Worm (Caenorhabditis elegans): ENCODE measurements around the gene T10B5.7.
"Not testable (repeated sequence)": the region's sequence is repeated elsewhere in the genome, so short reads cannot be mapped to it uniquely, and the experiment has no call there.

Gene T10B5.7

ce11 chrV:1811035-1811434, 35.0 kb upstream of the T10B5.7 start, which contains the start of gene Y46H3A.4:
Gene Y46H3A.4 (minus strand): TSS chrV:1811135.
- TF ChIP-seq tbx-37 (GFP tag; conservative IDR thresholded peaks at IDR 0.05), result no peak
- no peak for TF ChIP-seq aly-1 (tag; optimal IDR thresholded peaks at IDR 0.05)
- no peak for TF ChIP-seq scrt-1 (GFP tag; IDR thresholded peaks at IDR 0.05)
- TF ChIP-seq flt-1 (GFP tag; IDR thresholded peaks at IDR 0.05), result no peak
- no peak for TF ChIP-seq F13C5.2 (tag; optimal IDR thresholded peaks at IDR 0.05)
- no peak for TF ChIP-seq hnd-1 (tag; optimal IDR thresholded peaks at IDR 0.05)
- no peak for TF ChIP-seq pes-1 (GFP tag; IDR thresholded peaks at IDR 0.05)
- no peak for TF ChIP-seq hmbx-1 (tag; optimal IDR thresholded peaks at IDR 0.05)
- TF ChIP-seq B0310.2 (tag; optimal IDR thresholded peaks at IDR 0.05), result no peak
- TF ChIP-seq hmg-4 (GFP tag; optimal IDR thresholded peaks at IDR 0.05), result no peak
- no peak for TF ChIP-seq ets-7 (tag; optimal IDR thresholded peaks at IDR 0.05)
- no peak for TF ChIP-seq ceh-36 (tag; optimal IDR thresholded peaks at IDR 0.05)
- TF ChIP-seq ceh-13 (GFP tag; optimal IDR thresholded peaks at IDR 0.05), result no peak
- TF ChIP-seq sea-1 (GFP tag; conservative IDR thresholded peaks at IDR 0.05), result no peak
- TF ChIP-seq tra-4 (tag; optimal IDR thresholded peaks at IDR 0.05), result no peak
- no peak for TF ChIP-seq tbx-11 (GFP tag; IDR thresholded peaks at IDR 0.05)

- not testable (repeated sequence) for TF ChIP-seq tbx-37 (GFP tag; conservative IDR thresholded peaks at IDR 0.05); B0310.2 (tag; optimal IDR thresholded peaks at IDR 0.05); ama-1 (optimal IDR thresholded peaks at IDR 0.05)
These were observed 31.2 kb upstream of the T10B5.7 start, which contains the start of gene Y46H3A.5 for ce11 chrV:1814784-1815183. Gene Y46H3A.5 (minus strand): TSS chrV:1814884.

ce11 chrV:1820016-1820415, 26.0 kb upstream of the T10B5.7 start:
- no peak for TF ChIP-seq tbx-11 (GFP tag; IDR thresholded peaks at IDR 0.05)
- no peak for TF ChIP-seq tbx-37 (GFP tag; conservative IDR thresholded peaks at IDR 0.05)
- TF ChIP-seq flt-1 (GFP tag; IDR thresholded peaks at IDR 0.05), result no peak
- TF ChIP-seq ceh-36 (tag; optimal IDR thresholded peaks at IDR 0.05), result no peak
- no peak for TF ChIP-seq sea-1 (GFP tag; conservative IDR thresholded peaks at IDR 0.05)

ce11 chrV:1820749-1821148, 25.3 kb upstream of the T10B5.7 start:
- TF ChIP-seq hnd-1 (tag; optimal IDR thresholded peaks at IDR 0.05) (no peak), hmbx-1 (tag; optimal IDR thresholded peaks at IDR 0.05) (no peak), scrt-1 (GFP tag; IDR thresholded peaks at IDR 0.05) (no peak), aly-1 (tag; optimal IDR thresholded peaks at IDR 0.05) (no peak), hmg-4 (GFP tag; optimal IDR thresholded peaks at IDR 0.05) (no peak), sea-1 (GFP tag; conservative IDR thresholded peaks at IDR 0.05) (no peak), ceh-13 (GFP tag; optimal IDR thresholded peaks at IDR 0.05) (no peak)

- TF ChIP-seq pes-1 (GFP tag; IDR thresholded peaks at IDR 0.05) (peak; percentile 70), flt-1 (GFP tag; IDR thresholded peaks at IDR 0.05) (peak; percentile 60; the same call in 1 of the 2 replicates), hmbx-1 (tag; optimal IDR thresholded peaks at IDR 0.05) (no peak), ets-7 (tag; optimal IDR thresholded peaks at IDR 0.05) (no peak), ceh-13 (GFP tag; optimal IDR thresholded peaks at IDR 0.05) (no peak), F13C5.2 (tag; optimal IDR thresholded peaks at IDR 0.05) (peak; percentile 61), ama-1 (optimal IDR thresholded peaks at IDR 0.05) (no peak), tbx-37 (GFP tag; conservative IDR thresholded peaks at IDR 0.05) (peak; percentile 56), sea-1 (GFP tag; conservative IDR thresholded peaks at IDR 0.05) (no peak), scrt-1 (GFP tag; IDR thresholded peaks at IDR 0.05) (0 out of 2 replicates have a peak, but pooled peaks have one; percentile 68), hnd-1 (tag; optimal IDR thresholded peaks at IDR 0.05) (no peak), tbx-11 (GFP tag; IDR thresholded peaks at IDR 0.05) (peak; percentile 46; the same call in 1 of the 2 replicates), B0310.2 (tag; optimal IDR thresholded peaks at IDR 0.05) (no peak), hmg-4 (GFP tag; optimal IDR thresholded peaks at IDR 0.05) (no peak), ceh-36 (tag; optimal IDR thresholded peaks at IDR 0.05) (peak; percentile 10), tra-4 (tag; optimal IDR thresholded peaks at IDR 0.05) (no peak), aly-1 (tag; optimal IDR thresholded peaks at IDR 0.05) (no peak)
These were observed 24.7 kb upstream of the T10B5.7 start, which contains the start of the genes gly-7 and mrpl-39 for ce11 chrV:1821287-1821686. Gene gly-7 (minus strand): TSS chrV:1821323. Gene mrpl-39 (plus strand): TSS chrV:1821579.

ce11 chrV:1824528-1824927, 21.5 kb upstream of the T10B5.7 start:
- TF ChIP-seq scrt-1 (GFP tag; IDR thresholded peaks at IDR 0.05), result no peak
- no peak for TF ChIP-seq tbx-37 (GFP tag; conservative IDR thresholded peaks at IDR 0.05)
- no peak for TF ChIP-seq pes-1 (GFP tag; IDR thresholded peaks at IDR 0.05)
- TF ChIP-seq hmbx-1 (tag; optimal IDR thresholded peaks at IDR 0.05), result no peak

ce11 chrV:1829973-1830372, 16.0 kb upstream of the T10B5.7 start, which contains the start of gene Y32G9B.1:
Gene Y32G9B.1 (minus strand): TSS chrV:1830073.
- TF ChIP-seq flt-1 (GFP tag; IDR thresholded peaks at IDR 0.05), result no peak
- TF ChIP-seq ceh-36 (tag; optimal IDR thresholded peaks at IDR 0.05), result no peak

ce11 chrV:1841744-1842143, 4.3 kb upstream of the T10B5.7 start, which contains the start of gene T10B5.8:
Gene T10B5.8 (plus strand): TSS chrV:1842044.
- TF ChIP-seq hnd-1 (tag; optimal IDR thresholded peaks at IDR 0.05) (no peak), sea-1 (GFP tag; conservative IDR thresholded peaks at IDR 0.05) (no peak), hmg-4 (GFP tag; optimal IDR thresholded peaks at IDR 0.05) (no peak), F13C5.2 (tag; optimal IDR thresholded peaks at IDR 0.05) (no peak), tra-4 (tag; optimal IDR thresholded peaks at IDR 0.05) (no peak), tbx-11 (GFP tag; IDR thresholded peaks at IDR 0.05) (no peak), ets-7 (tag; optimal IDR thresholded peaks at IDR 0.05) (no peak), pes-1 (GFP tag; IDR thresholded peaks at IDR 0.05) (no peak), scrt-1 (GFP tag; IDR thresholded peaks at IDR 0.05) (no peak), ama-1 (optimal IDR thresholded peaks at IDR 0.05) (no peak), flt-1 (GFP tag; IDR thresholded peaks at IDR 0.05) (no peak), hmbx-1 (tag; optimal IDR thresholded peaks at IDR 0.05) (no peak), ceh-13 (GFP tag; optimal IDR thresholded peaks at IDR 0.05) (no peak), tbx-37 (GFP tag; conservative IDR thresholded peaks at IDR 0.05) (no peak), ceh-36 (tag; optimal IDR thresholded peaks at IDR 0.05) (no peak)

All from whole organism, early embryonic.